Fruit fly (Drosophila melanogaster) whole organism, embryonic: Measurements from ENCODE around the gene akirin.

Source experiments
- Ada2b ChIP-seq: fragments of 200-800 bp; sonication (Bioruptor generic); IDR thresholded peaks from 2 replicates; pipeline ENCODE4 v1.3.6; 2022; ENCODE audit warnings: missing biosample characterization, missing genetic modification characterization
- Atf6 ChIP-seq: fragments of 200-800 bp; sonication (Bioruptor generic); IDR thresholded peaks from 2 replicates; pipeline ENCODE4 v1.3.6; 2022; ENCODE audit warnings: missing biosample characterization, missing genetic modification characterization
- B-H2 ChIP-seq: fragments of 200-800 bp; sonication (Bioruptor generic); optimal IDR thresholded peaks from 2 replicates; lab custom pipeline; 2018; ENCODE audit warnings: missing biosample characterization, mild to moderate bottlenecking, missing genetic modification characterization
- CG1024 ChIP-seq: fragments of 200-800 bp; sonication (Bioruptor generic); IDR thresholded peaks from 2 replicates; pipeline ENCODE4 v1.3.6; 2022; ENCODE audit warnings: missing biosample characterization, missing genetic modification characterization
- CG10267 ChIP-seq: fragments of 200-800 bp; sonication (Bioruptor generic); optimal IDR thresholded peaks from 2 replicates; lab custom pipeline; 2018; ENCODE audit warnings: missing biosample characterization, mild to moderate bottlenecking, missing genetic modification characterization, moderate library complexity
- CG10654 ChIP-seq: fragments of 200-800 bp; sonication (Bioruptor generic); optimal IDR thresholded peaks from 2 replicates; lab custom pipeline; 2016; ENCODE audit warnings: missing biosample characterization, missing genetic modification characterization
- CG11398 ChIP-seq: fragments of 200-800 bp; sonication (Bioruptor generic); optimal IDR thresholded peaks from 2 replicates; lab custom pipeline; 2016; ENCODE audit warnings: missing biosample characterization, missing genetic modification characterization
- CG12219 ChIP-seq: fragments of 200-800 bp; sonication (Bioruptor generic); optimal IDR thresholded peaks from 3 replicates; lab custom pipeline; 2018; ENCODE audit warnings: missing biosample characterization, mild to moderate bottlenecking, missing genetic modification characterization
- CG12391 ChIP-seq: fragments of 200-800 bp; sonication (Bioruptor generic); optimal IDR thresholded peaks from 3 replicates; lab custom pipeline; 2018; ENCODE audit warnings: missing biosample characterization, mild to moderate bottlenecking, missing genetic modification characterization, moderate library complexity
- CG12942 ChIP-seq: fragments of 200-800 bp; sonication (Bioruptor generic); optimal IDR thresholded peaks from 3 replicates; lab custom pipeline; 2016; ENCODE audit warnings: missing biosample characterization, missing genetic modification characterization
- CG13287 ChIP-seq: fragments of 200-800 bp; sonication (Bioruptor generic); IDR thresholded peaks from 2 replicates; pipeline ENCODE4 v1.3.6; 2022; ENCODE audit warnings: missing biosample characterization, missing genetic modification characterization; ENCODE audit not compliant: partially characterized antibody
- CG13894 ChIP-seq: fragments of 200-800 bp; sonication (Bioruptor generic); optimal IDR thresholded peaks from 3 replicates; lab custom pipeline; 2018; ENCODE audit warnings: missing biosample characterization, mild to moderate bottlenecking, missing genetic modification characterization, moderate library complexity
- CG14710 ChIP-seq: fragments of 200-800 bp; sonication (Bioruptor generic); optimal IDR thresholded peaks from 3 replicates; lab custom pipeline; 2019; ENCODE audit warnings: missing biosample characterization, mild to moderate bottlenecking, missing genetic modification characterization, moderate library complexity
- CG17612 ChIP-seq: fragments of 200-800 bp; sonication (Bioruptor generic); IDR thresholded peaks from 2 replicates; pipeline ENCODE4 v1.3.6; 2022; ENCODE audit warnings: missing biosample characterization, missing genetic modification characterization
- CG17829 ChIP-seq: fragments of 200-800 bp; optimal IDR thresholded peaks from 2 replicates; lab custom pipeline; 2019; ENCODE audit warnings: missing biosample characterization, mild to moderate bottlenecking, missing genetic modification characterization, moderate library complexity
- CG32767 ChIP-seq: fragments of 200-800 bp; sonication (Bioruptor generic); IDR thresholded peaks from 2 replicates; pipeline ENCODE4 v1.3.6; 2022; ENCODE audit warnings: missing biosample characterization, missing genetic modification characterization
- CG3407 ChIP-seq: fragments of 200-800 bp; sonication (Bioruptor generic); optimal IDR thresholded peaks from 2 replicates; lab custom pipeline; 2018; ENCODE audit warnings: missing biosample characterization, mild to moderate bottlenecking, missing genetic modification characterization
- CG4404 ChIP-seq: fragments of 200-800 bp; sonication (Bioruptor generic); IDR thresholded peaks from 2 replicates; pipeline ENCODE4 v1.3.6; 2022; ENCODE audit warnings: missing biosample characterization, missing genetic modification characterization
- CG4424 ChIP-seq: fragments of 200-800 bp; sonication (Bioruptor generic); optimal IDR thresholded peaks from 3 replicates; lab custom pipeline; 2016; ENCODE audit warnings: missing biosample characterization, missing genetic modification characterization
- CG6254 ChIP-seq: fragments of 200-800 bp; sonication (Bioruptor generic); optimal IDR thresholded peaks from 3 replicates; lab custom pipeline; 2017; ENCODE audit warnings: mild to moderate bottlenecking, missing biosample characterization, missing genetic modification reagents, missing genetic modification characterization
- CG6683 ChIP-seq: fragments of 200-800 bp; sonication (Bioruptor generic); optimal IDR thresholded peaks from 2 replicates; lab custom pipeline; 2017; ENCODE audit warnings: missing biosample characterization, mild to moderate bottlenecking, missing genetic modification characterization, missing genetic modification reagents
- CG7786 ChIP-seq: fragments of 200-800 bp; sonication (Bioruptor generic); optimal IDR thresholded peaks from 2 replicates; lab custom pipeline; 2016; ENCODE audit warnings: missing biosample characterization, missing genetic modification characterization
- CG7928 ChIP-seq: fragments of 200-800 bp; sonication (Bioruptor generic); optimal IDR thresholded peaks from 2 replicates; lab custom pipeline; 2017; ENCODE audit warnings: missing biosample characterization, mild to moderate bottlenecking, missing genetic modification characterization
- CG8089 ChIP-seq: fragments of 200-800 bp; sonication (Bioruptor generic); optimal IDR thresholded peaks from 3 replicates; lab custom pipeline; 2016; ENCODE audit warnings: missing biosample characterization, missing genetic modification characterization
- D19A ChIP-seq: fragments of 200-800 bp; optimal IDR thresholded peaks from 3 replicates; lab custom pipeline; 2019; ENCODE audit warnings: missing biosample characterization, mild to moderate bottlenecking, missing genetic modification characterization, moderate library complexity
- Dbx ChIP-seq: fragments of 200-800 bp; sonication (Bioruptor generic); IDR thresholded peaks from 3 replicates; pipeline ENCODE4 v1.3.6; 2022; ENCODE audit warnings: missing biosample characterization, missing genetic modification characterization
- Dll ChIP-seq: fragments of 200-800 bp; sonication (Bioruptor generic); IDR thresholded peaks from 4 replicates; pipeline ENCODE4 v1.3.6; 2022; ENCODE audit warnings: missing biosample characterization, missing genetic modification characterization; ENCODE audit not compliant: partially characterized antibody
- GATAe ChIP-seq: fragments of 200-800 bp; sonication (Bioruptor generic); conservative IDR thresholded peaks from 2 replicates; pipeline ENCODE4 v1.3.6; 2022; ENCODE audit warnings: missing biosample characterization, missing genetic modification characterization
- Hr78 ChIP-seq, 2 experiments: fragments of 200-800 bp in 1 of 2; fragments of >200 bp in 1 of 2; sonication (Bioruptor generic) in 1 of 2; optimal IDR thresholded peaks; 2 replicates each; lab custom pipeline; 2017 to 2019; ENCODE audit warnings: missing biosample characterization in 2 of 2, missing genetic modification characterization in 2 of 2, mild to moderate bottlenecking in 1 of 2, moderate library complexity in 1 of 2
- MBD-R2 ChIP-seq: fragments of 200-800 bp; sonication (Bioruptor generic); IDR thresholded peaks from 2 replicates; pipeline ENCODE4 v1.3.6; 2022; ENCODE audit warnings: missing biosample characterization, missing genetic modification characterization
- Med ChIP-seq: fragments of 200-800 bp; sonication (Bioruptor generic); peaks from one replicate; lab custom pipeline; 2016; ENCODE audit warnings: missing biosample characterization, missing genetic modification characterization, mild to moderate bottlenecking, inconsistent platforms, moderate library complexity
- Meics ChIP-seq: fragments of 200-800 bp; sonication (Bioruptor generic); optimal IDR thresholded peaks from 2 replicates; lab custom pipeline; 2017; ENCODE audit warnings: missing biosample characterization, mild to moderate bottlenecking, missing genetic modification characterization
- NC2β ChIP-seq: fragments of 200-800 bp; sonication (Bioruptor generic); optimal IDR thresholded peaks from 2 replicates; lab custom pipeline; 2016; ENCODE audit warnings: missing biosample characterization, missing genetic modification characterization
- Nf-YA ChIP-seq: fragments of 200-800 bp; sonication (Bioruptor generic); IDR thresholded peaks from 2 replicates; pipeline ENCODE4 v1.3.6; 2022; ENCODE audit warnings: missing biosample characterization, missing genetic modification characterization
- Opbp ChIP-seq: fragments of 200-800 bp; sonication (Bioruptor generic); IDR thresholded peaks from 3 replicates; pipeline ENCODE4 v1.3.6; 2022; ENCODE audit warnings: missing biosample characterization, missing genetic modification characterization; ENCODE audit not compliant: partially characterized antibody
- Rfx ChIP-seq: fragments of 200-800 bp; sonication (Bioruptor generic); IDR thresholded peaks from 2 replicates; pipeline ENCODE4 v1.3.6; 2022; ENCODE audit warnings: missing biosample characterization, missing genetic modification characterization
- Xbp1 ChIP-seq: fragments of 200-800 bp; sonication (Bioruptor generic); optimal IDR thresholded peaks from 3 replicates; lab custom pipeline; 2016; ENCODE audit warnings: missing biosample characterization, mild to moderate bottlenecking, missing genetic modification characterization
- ac ChIP-seq: fragments of 200-800 bp; sonication (Bioruptor generic); optimal IDR thresholded peaks from 3 replicates; lab custom pipeline; 2017; ENCODE audit warnings: missing biosample characterization, mild to moderate bottlenecking, missing genetic modification characterization
- al ChIP-seq: fragments of 200-800 bp; sonication (Bioruptor generic); IDR thresholded peaks from 2 replicates; pipeline ENCODE4 v1.3.6; 2022; ENCODE audit warnings: missing biosample characterization, missing genetic modification characterization
- ash1 ChIP-seq: fragments of 200-800 bp; sonication (Bioruptor generic); optimal IDR thresholded peaks from 2 replicates; lab custom pipeline; 2018; ENCODE audit warnings: missing biosample characterization, mild to moderate bottlenecking, missing genetic modification characterization
- bbx ChIP-seq: fragments of 200-800 bp; sonication (Bioruptor generic); IDR thresholded peaks from 2 replicates; pipeline ENCODE4 v1.3.6; 2022; ENCODE audit warnings: missing biosample characterization, missing genetic modification characterization; ENCODE audit not compliant: partially characterized antibody
- bcd ChIP-seq: fragments of 200-800 bp; sonication (Bioruptor generic); optimal IDR thresholded peaks from 2 replicates; lab custom pipeline; 2017; ENCODE audit warnings: missing biosample characterization, mild to moderate bottlenecking, missing genetic modification characterization
- bowl ChIP-seq: fragments of 200-800 bp; sonication (Bioruptor generic); IDR thresholded peaks from 2 replicates; pipeline ENCODE4 v1.3.6; 2022; ENCODE audit warnings: missing biosample characterization, missing genetic modification characterization
- fd64A ChIP-seq: fragments of 200-800 bp; sonication (Bioruptor generic); optimal IDR thresholded peaks from 3 replicates; lab custom pipeline; 2018; ENCODE audit warnings: missing biosample characterization, mild to moderate bottlenecking, missing genetic modification characterization
- fd96Cb ChIP-seq: fragments of 200-800 bp; sonication (Bioruptor generic); optimal IDR thresholded peaks from 2 replicates; lab custom pipeline; 2018; ENCODE audit warnings: missing biosample characterization, mild to moderate bottlenecking, missing genetic modification characterization, moderate library complexity
- jumu ChIP-seq: fragments of 200-800 bp; sonication (Bioruptor generic); optimal IDR thresholded peaks from 3 replicates; lab custom pipeline; 2016; ENCODE audit warnings: missing biosample characterization, missing genetic modification characterization
- kay ChIP-seq: fragments of 200-800 bp; sonication (Bioruptor generic); optimal IDR thresholded peaks from 2 replicates; lab custom pipeline; 2016; ENCODE audit warnings: missing biosample characterization, missing genetic modification characterization
- so ChIP-seq: fragments of 200-800 bp; sonication (Bioruptor generic); IDR thresholded peaks from 3 replicates; pipeline ENCODE4 v1.3.6; 2022; ENCODE audit warnings: missing biosample characterization, missing genetic modification characterization
- trem ChIP-seq: fragments of 200-800 bp; optimal IDR thresholded peaks from 3 replicates; lab custom pipeline; 2019; ENCODE audit warnings: missing biosample characterization, mild to moderate bottlenecking, missing genetic modification characterization, moderate library complexity
- ttk ChIP-seq: fragments of 200-800 bp; sonication (Bioruptor generic); IDR thresholded peaks from 2 replicates; pipeline ENCODE4 v2.1.2; 2022; ENCODE audit warnings: missing biosample characterization, missing genetic modification characterization
- zfh2 ChIP-seq: fragments of 200-800 bp; sonication (Bioruptor generic); optimal IDR thresholded peaks from 2 replicates; lab custom pipeline; 2016; ENCODE audit warnings: missing biosample characterization, missing genetic modification characterization

Gene akirin

DNA sequence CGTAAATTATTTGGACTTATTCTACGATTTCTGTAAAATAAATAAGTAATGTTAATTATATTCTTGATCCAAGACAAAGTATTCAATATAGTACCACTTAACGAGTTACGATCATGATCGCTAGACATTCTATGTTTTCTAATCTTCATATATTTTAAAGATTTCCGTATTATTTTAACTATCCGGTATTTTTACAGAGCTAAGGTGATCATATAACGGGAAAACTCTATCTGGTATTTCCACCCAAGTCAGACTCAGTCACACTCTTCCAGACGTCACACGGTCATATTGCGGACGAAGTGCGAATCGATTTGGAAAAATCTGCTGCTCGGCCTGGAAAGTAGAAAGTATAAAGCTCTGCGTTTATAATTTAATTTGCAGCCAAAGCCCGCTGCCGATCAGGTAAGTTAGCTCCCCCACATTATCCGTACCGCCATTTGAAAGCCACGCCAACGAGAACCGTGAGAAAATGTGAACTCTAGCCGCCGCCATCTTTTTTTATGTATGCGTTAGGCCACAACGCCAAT lies 30.4 kb upstream of the akirin start, which contains the start of the genes lark and eco (continued):
- TF ChIP-seq CG12219 (no peak), bbx (peak; percentile 19; the same call in 1 of the 2 replicates), D19A (tag; lab: Kevin White, UChicago) (no peak), CG12391 (tag; lab: Kevin White, UChicago) (peak; percentile 20), ac (GFP tag; lab: Kevin White, UChicago) (no peak), CG4424 (GFP tag; lab: Kevin White, UChicago) (no peak), trem (peak; percentile 26), Med (GFP tag; lab: Kevin White, UChicago) (peak; percentile 67), CG6683 (no peak), bcd (GFP tag; lab: Kevin White, UChicago) (no peak), Dll (no peak), Dbx (GFP tag; lab: Robert Waterston, UW) (no peak), CG1024 (GFP tag; lab: Robert Waterston, UW) (no peak), CG17612 (GFP tag; lab: Robert Waterston, UW) (no peak), Xbp1 (GFP tag; lab: Kevin White, UChicago) (no peak), so (GFP tag; lab: Robert Waterston, UW) (no peak), Ada2b (GFP tag; lab: Robert Waterston, UW) (no peak), CG32767 (GFP tag; lab: Robert Waterston, UW) (peak; percentile 98), al (GFP tag; lab: Robert Waterston, UW) (no peak), Hr78 (GFP tag; optimal IDR thresholded peaks at IDR 0.05; lab: Kevin White, UChicago) (no peak), Meics (GFP tag; lab: Kevin White, UChicago) (no peak), CG10267 (tag; lab: Kevin White, UChicago) (peak; percentile 83), Nf-YA (GFP tag; lab: Robert Waterston, UW) (no peak), Rfx (no peak), B-H2 (GFP tag; lab: Kevin White, UChicago) (no peak), CG8089 (GFP tag; lab: Kevin White, UChicago) (no peak), CG6254 (GFP tag; lab: Kevin White, UChicago) (no peak), kay (no peak), zfh2 (GFP tag; lab: Kevin White, UChicago) (no peak), CG14710 (peak; percentile 64), ash1 (no peak), CG12942 (GFP tag; lab: Kevin White, UChicago) (no peak), GATAe (GFP tag; lab: Robert Waterston, UW) (no peak), Opbp (peak; percentile 40; the same call in 1 of the 3 replicates), CG7928 (GFP tag; lab: Kevin White, UChicago) (no peak), MBD-R2 (GFP tag; lab: Robert Waterston, UW) (peak; percentile 23; the same call in 1 of the 2 replicates), CG3407 (GFP tag; lab: Kevin White, UChicago) (no peak), CG10654 (GFP tag; lab: Kevin White, UChicago) (no peak), Atf6 (0 out of 2 replicates have a peak, but pooled peaks have one; percentile 9), bowl (no peak), CG4404 (no peak), NC2β (GFP tag; lab: Kevin White, UChicago) (peak; percentile 4), fd64A (GFP tag; lab: Kevin White, UChicago) (no peak), CG7786 (GFP tag; lab: Kevin White, UChicago) (no peak), jumu (GFP tag; lab: Kevin White, UChicago) (no peak), CG13287 (GFP tag; lab: Robert Waterston, UW) (peak; percentile 25; the same call in 1 of the 2 replicates), CG11398 (GFP tag; lab: Kevin White, UChicago) (no peak), CG17829 (tag; lab: Kevin White, UChicago) (peak; percentile 17), CG13894 (tag; lab: Kevin White, UChicago) (no peak), fd96Cb (tag; lab: Kevin White, UChicago) (no peak), ttk (GFP tag; lab: Robert Waterston, UW) (no peak)
